Fruit fly (Drosophila melanogaster): Measurements from ENCODE around the gene Gss2.

DNA sequence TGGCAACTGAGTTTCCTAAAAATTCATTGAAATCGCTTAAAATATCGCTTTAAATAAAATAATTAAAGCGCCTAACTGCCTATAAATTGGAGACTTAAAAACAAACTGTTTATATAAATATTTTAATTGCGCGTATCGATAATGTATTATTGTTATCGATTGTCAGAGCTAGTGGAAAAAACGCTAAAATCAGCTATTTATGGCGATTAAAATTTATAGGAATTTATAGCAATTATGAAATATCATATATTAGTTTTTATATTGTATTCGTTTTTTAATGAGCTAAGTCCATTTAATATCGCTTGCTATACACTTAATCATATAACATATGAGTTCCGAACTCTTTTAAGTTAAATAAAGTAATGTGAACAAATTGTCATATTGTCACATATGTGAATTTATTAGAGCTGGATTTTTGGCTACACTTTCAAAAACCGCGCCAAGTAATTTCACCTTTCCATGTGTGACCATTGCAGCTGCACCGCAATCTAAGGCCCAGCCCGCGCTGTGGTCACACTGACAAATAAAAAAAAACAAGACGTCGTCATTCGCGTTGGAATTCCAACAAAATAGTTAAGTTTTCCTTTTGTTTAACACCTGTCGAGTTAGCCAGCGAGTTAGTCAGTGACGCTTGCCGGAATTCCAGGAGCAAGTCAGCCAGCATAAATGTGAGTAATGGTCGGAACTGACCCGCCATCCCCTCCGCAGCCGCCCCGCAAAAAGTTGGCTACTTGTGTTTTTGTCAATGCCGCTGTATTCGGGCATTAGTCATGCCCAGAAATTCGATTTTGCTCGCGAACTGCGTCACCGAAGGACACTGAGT is 7.9 kb downstream of the Gss2 start, which contains the start of the genes CG7772 and Vps4:
- no peak for TF ChIP-seq pan (optimal IDR thresholded peaks at IDR 0.05)
- TF ChIP-seq psq (optimal IDR thresholded peaks at IDR 0.05): no peak
- no peak for TF ChIP-seq Dll (optimal IDR thresholded peaks at IDR 0.05)
